Worm (Caenorhabditis elegans) whole organism, midembryonic: ENCODE results near the gene ags-3.

Experiments used
- T22C8.4 ChIP-seq: fragments of 200-800 bp; sonication (Bioruptor generic); IDR thresholded peaks from 2 replicates; pipeline ENCODE4 v1.3.6; 2022; ENCODE audit warnings: missing genetic modification characterization, missing compliant biosample characterization
- cog-1 ChIP-seq: sonication (generic microtip); optimal IDR thresholded peaks from 2 replicates; lab custom pipeline; 2016; ENCODE audit warnings: missing genetic modification characterization, missing compliant biosample characterization
- flt-1 ChIP-seq: fragments of 200-800 bp; sonication (Bioruptor generic); IDR thresholded peaks from 2 replicates; pipeline ENCODE4 v1.3.6; 2022; ENCODE audit warnings: missing genetic modification characterization, missing compliant biosample characterization
- med-1 ChIP-seq: sonication (generic microtip); optimal IDR thresholded peaks from 2 replicates; lab custom pipeline; 2017; ENCODE audit warnings: missing genetic modification characterization, mild to moderate bottlenecking, missing compliant biosample characterization, antibody characterized with exemption, missing genetic modification reagents; ENCODE audit not compliant: insufficient read depth
- ref-1 ChIP-seq: fragments of 200-800 bp; sonication (Bioruptor generic); conservative IDR thresholded peaks from 2 replicates; pipeline ENCODE4 v1.3.6; 2022; ENCODE audit warnings: missing genetic modification reagents, missing genetic modification characterization, missing compliant biosample characterization
- tab-1 ChIP-seq: fragments of 200-800 bp; sonication (Bioruptor generic); IDR thresholded peaks from 2 replicates; pipeline ENCODE4 v1.3.6; 2022; ENCODE audit warnings: missing genetic modification characterization, missing compliant biosample characterization
- ztf-23 ChIP-seq: fragments of 200-800 bp; sonication (Bioruptor generic); IDR thresholded peaks from 2 replicates; pipeline ENCODE4 v1.3.6; 2022; ENCODE audit warnings: missing genetic modification reagents, missing genetic modification characterization, missing compliant biosample characterization

DNA sequence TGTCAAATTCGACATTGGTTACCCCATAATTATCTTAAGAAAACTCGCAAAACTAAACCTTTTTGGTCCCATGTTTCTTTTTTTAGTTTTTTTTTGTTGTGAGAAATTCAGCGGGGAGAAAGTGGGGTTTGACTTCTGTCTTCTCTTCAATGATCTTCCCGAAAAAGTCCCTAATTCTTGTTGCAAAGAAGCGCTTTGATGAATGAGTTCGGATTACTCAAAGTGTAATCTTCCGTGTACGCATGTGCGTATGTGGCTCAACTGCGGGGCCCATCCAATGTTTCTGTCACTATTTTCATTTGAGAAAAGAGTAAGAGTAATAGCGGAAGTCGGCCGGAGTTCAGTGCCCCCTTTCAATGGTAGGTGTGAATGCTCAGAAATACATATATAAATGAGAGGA is 7.8 kb upstream of the ags-3 start:
- TF ChIP-seq ztf-23 (GFP tag; lab: Robert Waterston, UW) (no peak), cog-1 (tag; lab: Kevin White, UChicago) (no peak), ref-1 (GFP tag; lab: Robert Waterston, UW) (no peak), flt-1 (GFP tag; lab: Robert Waterston, UW) (no peak), med-1 (GFP tag; lab: Kevin White, UChicago) (no peak), T22C8.4 (no peak), tab-1 (GFP tag; lab: Robert Waterston, UW) (no peak)
